Worm (Caenorhabditis elegans): ENCODE results near the gene tomm-70.

- TF ChIP-seq ceh-83 (GFP tag; optimal IDR thresholded peaks at IDR 0.05) = no peak
- no peak for TF ChIP-seq blmp-1 (tag; optimal IDR thresholded peaks at IDR 0.05)
- no peak for TF ChIP-seq ztf-11 (tag; optimal IDR thresholded peaks at IDR 0.05)
- no peak for TF ChIP-seq ham-2 (GFP tag; optimal IDR thresholded peaks at IDR 0.05)
- no peak for TF ChIP-seq lin-13 (tag; optimal IDR thresholded peaks at IDR 0.05)
- no peak for TF ChIP-seq nhr-2 (tag; optimal IDR thresholded peaks at IDR 0.05)
- TF ChIP-seq mls-2 (tag; optimal IDR thresholded peaks at IDR 0.05) = no peak
- TF ChIP-seq unc-39 (tag; optimal IDR thresholded peaks at IDR 0.05) = no peak
- no peak for TF ChIP-seq hlh-1 (tag; optimal IDR thresholded peaks at IDR 0.05)
- TF ChIP-seq nhr-28 (tag; optimal IDR thresholded peaks at IDR 0.05) = no peak
- TF ChIP-seq nhr-76 (tag; optimal IDR thresholded peaks at IDR 0.05) = no peak
Measured at ce11 chrIII:8765030-8765429, 10.5 kb upstream of the tomm-70 start.

All from whole organism, mixed stage, embryonic.